Fruit fly (Drosophila melanogaster) whole organism, embryonic: ENCODE data around the gene Polr3F.

Experiments used
- CG12769 ChIP-seq: fragments of 200-800 bp; sonication (Bioruptor generic); optimal IDR thresholded peaks from 2 replicates; lab custom pipeline; 2019; ENCODE audit warnings: missing biosample characterization, mild to moderate bottlenecking, missing genetic modification characterization, moderate library complexity
- CG13894 ChIP-seq: fragments of 200-800 bp; sonication (Bioruptor generic); optimal IDR thresholded peaks from 3 replicates; lab custom pipeline; 2018; ENCODE audit warnings: missing biosample characterization, mild to moderate bottlenecking, missing genetic modification characterization, moderate library complexity
- CG15073 ChIP-seq: fragments of 200-800 bp; sonication (Bioruptor generic); optimal IDR thresholded peaks from 2 replicates; lab custom pipeline; 2016; ENCODE audit warnings: missing biosample characterization, missing genetic modification characterization
- CG17328 ChIP-seq: fragments of 200-800 bp; sonication (Bioruptor generic); IDR thresholded peaks from 2 replicates; pipeline ENCODE4 v1.3.6; 2022; ENCODE audit warnings: missing biosample characterization, missing genetic modification characterization
- CG18011 ChIP-seq: fragments of 200-800 bp; sonication (Bioruptor generic); optimal IDR thresholded peaks from 2 replicates; lab custom pipeline; 2017; ENCODE audit warnings: missing biosample characterization, missing genetic modification characterization, mild to moderate bottlenecking, moderate library complexity, missing genotype
- CG18619 ChIP-seq: fragments of 200-800 bp; sonication (Bioruptor generic); optimal IDR thresholded peaks from 3 replicates; lab custom pipeline; 2017; ENCODE audit warnings: missing biosample characterization, mild to moderate bottlenecking, missing genetic modification characterization
- CG2199 ChIP-seq: fragments of 200-800 bp; sonication (Bioruptor generic); IDR thresholded peaks from 3 replicates; pipeline ENCODE4 v1.3.6; 2022; ENCODE audit warnings: missing biosample characterization, missing genetic modification characterization
- CG2678 ChIP-seq: fragments of 200-800 bp; sonication (Bioruptor generic); optimal IDR thresholded peaks from 3 replicates; lab custom pipeline; 2019; ENCODE audit warnings: missing biosample characterization, mild to moderate bottlenecking, missing genetic modification characterization, moderate library complexity
- CG32772 ChIP-seq: fragments of 200-800 bp; sonication (Bioruptor generic); IDR thresholded peaks from 2 replicates; pipeline ENCODE4 v1.3.6; 2022; ENCODE audit warnings: missing biosample characterization, missing genetic modification characterization
- CG5245 ChIP-seq: fragments of 200-800 bp; sonication (Bioruptor generic); optimal IDR thresholded peaks from 3 replicates; lab custom pipeline; 2016; ENCODE audit warnings: missing biosample characterization, missing genetic modification characterization
- CG6254 ChIP-seq: fragments of 200-800 bp; sonication (Bioruptor generic); optimal IDR thresholded peaks from 3 replicates; lab custom pipeline; 2017; ENCODE audit warnings: mild to moderate bottlenecking, missing biosample characterization, missing genetic modification reagents, missing genetic modification characterization
- CG6654 ChIP-seq: fragments of 200-800 bp; sonication (Bioruptor generic); optimal IDR thresholded peaks from 2 replicates; lab custom pipeline; 2017; ENCODE audit warnings: missing biosample characterization, mild to moderate bottlenecking, missing genetic modification characterization
- CG6683 ChIP-seq: fragments of 200-800 bp; sonication (Bioruptor generic); optimal IDR thresholded peaks from 2 replicates; lab custom pipeline; 2017; ENCODE audit warnings: missing biosample characterization, mild to moderate bottlenecking, missing genetic modification characterization, missing genetic modification reagents
- Dbx ChIP-seq: fragments of 200-800 bp; sonication (Bioruptor generic); IDR thresholded peaks from 3 replicates; pipeline ENCODE4 v1.3.6; 2022; ENCODE audit warnings: missing biosample characterization, missing genetic modification characterization
- Hmr ChIP-seq: fragments of 200-800 bp; sonication (Bioruptor generic); optimal IDR thresholded peaks from 3 replicates; lab custom pipeline; 2017; ENCODE audit warnings: mild to moderate bottlenecking, missing biosample characterization, missing genetic modification reagents, missing genetic modification characterization
- Med ChIP-seq: fragments of 200-800 bp; sonication (Bioruptor generic); peaks from one replicate; lab custom pipeline; 2016; ENCODE audit warnings: missing biosample characterization, missing genetic modification characterization, mild to moderate bottlenecking, inconsistent platforms, moderate library complexity
- NC2α ChIP-seq: fragments of 200-800 bp; sonication (Bioruptor generic); optimal IDR thresholded peaks from 2 replicates; lab custom pipeline; 2016; ENCODE audit warnings: missing biosample characterization, missing genetic modification characterization
- Pdp1 ChIP-seq, 2 experiments: fragments of 200-800 bp; sonication (Bioruptor generic); optimal IDR thresholded peaks; 3 replicates each; lab custom pipeline; 2016; ENCODE audit warnings: missing biosample characterization in 2 of 2, missing genetic modification characterization in 2 of 2, mild to moderate bottlenecking in 1 of 2, moderate library complexity in 1 of 2
- Rfx ChIP-seq: fragments of 200-800 bp; sonication (Bioruptor generic); IDR thresholded peaks from 2 replicates; pipeline ENCODE4 v1.3.6; 2022; ENCODE audit warnings: missing biosample characterization, missing genetic modification characterization
- bsh ChIP-seq, 2 experiments: fragments of 200-800 bp; sonication (Bioruptor generic); optimal IDR thresholded peaks; 2 replicates each; lab custom pipeline; 2017 to 2018; ENCODE audit warnings: mild to moderate bottlenecking in 2 of 2, missing biosample characterization in 2 of 2, missing genetic modification characterization in 2 of 2, moderate library complexity in 1 of 2
- chinmo ChIP-seq: fragments of 200-800 bp; sonication (Bioruptor generic); IDR thresholded peaks from 4 replicates; pipeline ENCODE4 v1.3.6; 2022; ENCODE audit warnings: missing biosample characterization, missing genetic modification characterization; ENCODE audit not compliant: partially characterized antibody
- ci ChIP-seq: fragments of 200-800 bp; sonication (Bioruptor generic); IDR thresholded peaks from 3 replicates; pipeline ENCODE4 v1.3.6; 2022; ENCODE audit warnings: missing biosample characterization, missing genetic modification characterization
- crc ChIP-seq: fragments of 200-800 bp; sonication (Bioruptor generic); optimal IDR thresholded peaks from 2 replicates; lab custom pipeline; 2016; ENCODE audit warnings: missing biosample characterization, missing genetic modification characterization
- dysf ChIP-seq: fragments of 200-800 bp; sonication (Bioruptor generic); IDR thresholded peaks from 3 replicates; pipeline ENCODE4 v1.3.6; 2022; ENCODE audit warnings: missing biosample characterization, missing genetic modification characterization
- gt ChIP-seq: fragments of 200-800 bp; sonication (Bioruptor generic); IDR thresholded peaks from 2 replicates; pipeline ENCODE4 v1.3.6; 2022; ENCODE audit warnings: missing biosample characterization, missing genetic modification characterization
- ind ChIP-seq: fragments of 200-800 bp; sonication (Bioruptor generic); optimal IDR thresholded peaks from 3 replicates; lab custom pipeline; 2016; ENCODE audit warnings: missing biosample characterization, missing genetic modification characterization
- ken ChIP-seq: fragments of 200-800 bp; sonication (Bioruptor generic); IDR thresholded peaks from 3 replicates; pipeline ENCODE4 v1.3.6; 2022; ENCODE audit warnings: missing biosample characterization, missing genetic modification characterization
- knrl ChIP-seq: fragments of 200-800 bp; sonication (Bioruptor generic); IDR thresholded peaks from 3 replicates; pipeline ENCODE4 v1.3.6; 2022; ENCODE audit warnings: missing biosample characterization, missing genetic modification characterization; ENCODE audit not compliant: partially characterized antibody
- lab ChIP-seq: fragments of 200-800 bp; sonication (Bioruptor generic); optimal IDR thresholded peaks from 3 replicates; lab custom pipeline; 2017; ENCODE audit warnings: missing biosample characterization, missing genetic modification characterization, mild to moderate bottlenecking, moderate library complexity, missing genetic modification reagents
- nom ChIP-seq: fragments of 200-800 bp; sonication (Bioruptor generic); optimal IDR thresholded peaks from 2 replicates; lab custom pipeline; 2017; ENCODE audit warnings: missing biosample characterization, missing genetic modification characterization, mild to moderate bottlenecking, moderate library complexity, missing genetic modification reagents
- row ChIP-seq: fragments of 200-800 bp; sonication (Bioruptor generic); IDR thresholded peaks from 3 replicates; pipeline ENCODE4 v1.3.6; 2022; ENCODE audit warnings: missing biosample characterization, missing genetic modification characterization
- sens ChIP-seq: fragments of 200-800 bp; sonication (Bioruptor generic); peaks from one replicate; lab custom pipeline; 2016; ENCODE audit warnings: missing biosample characterization, missing genetic modification characterization
- vvl ChIP-seq: fragments of 200-800 bp; sonication (Bioruptor generic); IDR thresholded peaks from 2 replicates; pipeline ENCODE4 v1.3.6; 2022; ENCODE audit warnings: missing biosample characterization, missing genetic modification characterization
- zen ChIP-seq: fragments of 200-800 bp; sonication (Bioruptor generic); optimal IDR thresholded peaks from 3 replicates; lab custom pipeline; 2018; ENCODE audit warnings: missing biosample characterization, mild to moderate bottlenecking, missing genetic modification characterization, moderate library complexity

Gene Polr3F

dm6 chr3R:22339510-22339909, 27.7 kb downstream of the Polr3F start (continued):
- TF ChIP-seq gt (GFP tag; lab: Robert Waterston, UW) = no peak
- peak; percentile 9 for TF ChIP-seq crc (GFP tag; lab: Kevin White, UChicago)
- peak; percentile 76 for TF ChIP-seq Med (GFP tag; lab: Kevin White, UChicago)
- 0 out of 3 replicates have a peak, but pooled peaks have one; percentile 30 for TF ChIP-seq ci (GFP tag; lab: Robert Waterston, UW)
- TF ChIP-seq vvl (GFP tag; lab: Robert Waterston, UW) = 0 out of 2 replicates have a peak, but pooled peaks have one; percentile 35
- no peak for TF ChIP-seq CG18619 (GFP tag; lab: Kevin White, UChicago)
- TF ChIP-seq CG32772 (GFP tag; lab: Robert Waterston, UW) = peak; percentile 25; the same call in 1 of the 2 replicates
- TF ChIP-seq CG6683 (GFP tag; lab: Kevin White, UChicago) = no peak
- peak; percentile 24 for TF ChIP-seq Hmr (GFP tag; lab: Kevin White, UChicago)
- TF ChIP-seq CG2678 (tag; lab: Kevin White, UChicago) = peak; percentile 29
- peak; percentile 31; the same call in 1 of the 3 replicates for TF ChIP-seq row (GFP tag; lab: Robert Waterston, UW)
- TF ChIP-seq nom (GFP tag; lab: Kevin White, UChicago) = peak; percentile 33
- peak; percentile 85 for TF ChIP-seq sens (GFP tag; lab: Kevin White, UChicago)
- 0 out of 3 replicates have a peak, but pooled peaks have one; percentile 48 for TF ChIP-seq dysf (GFP tag; lab: Robert Waterston, UW)
- 0 out of 2 replicates have a peak, but pooled peaks have one; percentile 15 for TF ChIP-seq Rfx (GFP tag; lab: Robert Waterston, UW)
- no peak for TF ChIP-seq CG5245 (GFP tag; lab: Kevin White, UChicago)

- TF ChIP-seq zen (tag; lab: Kevin White, UChicago) = no peak
- no peak for TF ChIP-seq bsh (GFP tag; optimal IDR thresholded peaks at IDR 0.05; lab: Kevin White, UChicago)
- TF ChIP-seq NC2α (GFP tag; lab: Kevin White, UChicago) = no peak
- no peak for TF ChIP-seq Med (GFP tag; lab: Kevin White, UChicago)
- TF ChIP-seq ind (GFP tag; lab: Kevin White, UChicago) = no peak
- no peak for TF ChIP-seq lab
- TF ChIP-seq knrl = no peak
- TF ChIP-seq CG6254 (GFP tag; lab: Kevin White, UChicago) = no peak
These were observed 33.1 kb downstream of the Polr3F start, which contains the start of gene CG5391 for dm6 chr3R:22334050-22334449. Gene CG5391 (minus strand): TSS chr3R:22334150.

dm6 chr3R:22331691-22332090, 35.5 kb downstream of the Polr3F start, which contains the start of gene CG13862:
Gene CG13862 (plus strand): TSS chr3R:22331991.
- TF ChIP-seq CG12769 (tag; lab: Kevin White, UChicago) (peak; percentile 13), CG18011 (GFP tag; lab: Kevin White, UChicago) (no peak), CG17328 (no peak), ken (no peak), CG6654 (GFP tag; lab: Kevin White, UChicago) (peak; percentile 16), vvl (GFP tag; lab: Robert Waterston, UW) (no peak), CG15073 (GFP tag; lab: Kevin White, UChicago) (no peak), chinmo (GFP tag; lab: Robert Waterston, UW) (0 out of 4 replicates have a peak, but pooled peaks have one; percentile 44), Pdp1 (GFP tag; optimal IDR thresholded peaks at IDR 0.05; lab: Kevin White, UChicago) (peak in 1 of 2 experiments; percentile 55), CG13894 (tag; lab: Kevin White, UChicago) (peak; percentile 70), CG2199 (GFP tag; lab: Robert Waterston, UW) (no peak), Dbx (GFP tag; lab: Robert Waterston, UW) (no peak)
